Fruit fly (Drosophila melanogaster) whole organism, embryonic: ENCODE data around the gene vir-1.

ENCODE experiments used
- Aef1 ChIP-seq: fragments of 200-800 bp; sonication (Bioruptor generic); IDR thresholded peaks from 3 replicates; pipeline ENCODE4 v1.3.6; 2022; ENCODE audit warnings: missing biosample characterization, missing genetic modification characterization
- Antp ChIP-seq: fragments of 200-800 bp; sonication (Bioruptor generic); optimal IDR thresholded peaks from 3 replicates; lab custom pipeline; 2016; ENCODE audit warnings: missing biosample characterization, missing genetic modification characterization
- B-H1 ChIP-seq: fragments of 200-800 bp; sonication (Bioruptor generic); IDR thresholded peaks from 3 replicates; pipeline ENCODE4 v1.3.6; 2022; ENCODE audit warnings: missing biosample characterization, missing genetic modification characterization
- CG10321 ChIP-seq: fragments of 200-800 bp; sonication (Bioruptor generic); IDR thresholded peaks from 2 replicates; pipeline ENCODE4 v1.3.6; 2022; ENCODE audit warnings: missing biosample characterization, missing genetic modification characterization
- CG12155 ChIP-seq: fragments of 200-800 bp; sonication (Bioruptor generic); optimal IDR thresholded peaks from 3 replicates; lab custom pipeline; 2016; ENCODE audit warnings: missing biosample characterization, missing genetic modification characterization
- CG12942 ChIP-seq: fragments of 200-800 bp; sonication (Bioruptor generic); optimal IDR thresholded peaks from 3 replicates; lab custom pipeline; 2016; ENCODE audit warnings: missing biosample characterization, missing genetic modification characterization
- CG14667 ChIP-seq: fragments of 200-800 bp; sonication (Bioruptor generic); IDR thresholded peaks from 2 replicates; pipeline ENCODE4 v1.3.6; 2022; ENCODE audit warnings: missing biosample characterization, missing genetic modification characterization
- CG15011 ChIP-seq: fragments of 200-800 bp; sonication (Bioruptor generic); optimal IDR thresholded peaks from 3 replicates; lab custom pipeline; 2018; ENCODE audit warnings: missing biosample characterization, mild to moderate bottlenecking, missing genetic modification characterization
- CG15269 ChIP-seq: fragments of 200-800 bp; sonication (Bioruptor generic); optimal IDR thresholded peaks from 2 replicates; lab custom pipeline; 2018; ENCODE audit warnings: missing biosample characterization, mild to moderate bottlenecking, missing genetic modification characterization, moderate library complexity
- CG1602 ChIP-seq: fragments of 200-800 bp; sonication (Bioruptor generic); optimal IDR thresholded peaks from 3 replicates; lab custom pipeline; 2016; ENCODE audit warnings: missing biosample characterization, missing genetic modification characterization
- CG1647 ChIP-seq: fragments of 200-800 bp; sonication (Bioruptor generic); optimal IDR thresholded peaks from 3 replicates; lab custom pipeline; 2016; ENCODE audit warnings: missing biosample characterization, missing genetic modification characterization
- CG16813 ChIP-seq: fragments of 200-800 bp; sonication (Bioruptor generic); IDR thresholded peaks from 3 replicates; pipeline ENCODE4 v1.3.6; 2022; ENCODE audit warnings: missing biosample characterization, missing genetic modification characterization; ENCODE audit not compliant: partially characterized antibody
- CG16863 ChIP-seq: fragments of 200-800 bp; sonication (Bioruptor generic); optimal IDR thresholded peaks from 3 replicates; lab custom pipeline; 2016; ENCODE audit warnings: missing biosample characterization, missing genetic modification characterization
- CG17361 ChIP-seq: fragments of 200-800 bp; sonication (Bioruptor generic); IDR thresholded peaks from 3 replicates; pipeline ENCODE4 v1.3.6; 2022; ENCODE audit warnings: missing biosample characterization, missing genetic modification characterization
- CG18476 ChIP-seq: fragments of 200-800 bp; sonication (Bioruptor generic); optimal IDR thresholded peaks from 2 replicates; lab custom pipeline; 2016; ENCODE audit warnings: missing biosample characterization, mild to moderate bottlenecking, missing genetic modification characterization
- CG2120 ChIP-seq: fragments of 200-800 bp; sonication (Bioruptor generic); optimal IDR thresholded peaks from 3 replicates; lab custom pipeline; 2016; ENCODE audit warnings: missing biosample characterization, missing genetic modification characterization
- CG3281 ChIP-seq: fragments of 200-800 bp; sonication (Bioruptor generic); optimal IDR thresholded peaks from 3 replicates; lab custom pipeline; 2017; ENCODE audit warnings: missing biosample characterization, mild to moderate bottlenecking, missing genetic modification characterization
- CG34376 ChIP-seq: fragments of 200-800 bp; sonication (Bioruptor generic); optimal IDR thresholded peaks from 2 replicates; lab custom pipeline; 2018; ENCODE audit warnings: missing biosample characterization, mild to moderate bottlenecking, missing genetic modification characterization
- CG4424 ChIP-seq: fragments of 200-800 bp; sonication (Bioruptor generic); optimal IDR thresholded peaks from 3 replicates; lab custom pipeline; 2016; ENCODE audit warnings: missing biosample characterization, missing genetic modification characterization
- CG4707 ChIP-seq: fragments of 200-800 bp; sonication (Bioruptor generic); optimal IDR thresholded peaks from 2 replicates; lab custom pipeline; 2018; ENCODE audit warnings: missing biosample characterization, mild to moderate bottlenecking, missing genetic modification characterization, moderate library complexity
- CG5953 ChIP-seq: fragments of 200-800 bp; sonication (Bioruptor generic); IDR thresholded peaks from 2 replicates; pipeline ENCODE4 v1.3.6; 2022; ENCODE audit warnings: missing biosample characterization, missing genetic modification characterization
- CG6689 ChIP-seq: fragments of 200-800 bp; sonication (Bioruptor generic); IDR thresholded peaks from 2 replicates; pipeline ENCODE4 v1.3.6; 2022; ENCODE audit warnings: missing biosample characterization, missing genetic modification characterization
- CG6813 ChIP-seq: fragments of 200-800 bp; sonication (Bioruptor generic); optimal IDR thresholded peaks from 2 replicates; lab custom pipeline; 2017; ENCODE audit warnings: missing biosample characterization, missing genetic modification characterization, mild to moderate bottlenecking, moderate library complexity, missing genetic modification reagents
- CG7271 ChIP-seq: fragments of 200-800 bp; sonication (Bioruptor generic); optimal IDR thresholded peaks from 2 replicates; lab custom pipeline; 2018; ENCODE audit warnings: missing biosample characterization, mild to moderate bottlenecking, missing genetic modification characterization, moderate library complexity
- CG7745 ChIP-seq: fragments of 200-800 bp; sonication (Bioruptor generic); optimal IDR thresholded peaks from 2 replicates; lab custom pipeline; 2018; ENCODE audit warnings: missing biosample characterization, mild to moderate bottlenecking, missing genetic modification characterization, moderate library complexity
- CG7963 ChIP-seq: fragments of 200-800 bp; sonication (Bioruptor generic); IDR thresholded peaks from 3 replicates; pipeline ENCODE4 v1.3.6; 2022; ENCODE audit warnings: missing biosample characterization, missing genetic modification characterization; ENCODE audit not compliant: partially characterized antibody
- CG9727 ChIP-seq: fragments of 200-800 bp; sonication (Bioruptor generic); optimal IDR thresholded peaks from 3 replicates; lab custom pipeline; 2017; ENCODE audit warnings: missing biosample characterization, mild to moderate bottlenecking, missing genetic modification characterization
- E2f2 ChIP-seq: fragments of 200-800 bp; sonication (Bioruptor generic); IDR thresholded peaks from 2 replicates; pipeline ENCODE4 v1.3.6; 2022; ENCODE audit warnings: missing biosample characterization, missing genetic modification characterization
- HLH4C ChIP-seq: fragments of 200-800 bp; sonication (Bioruptor generic); IDR thresholded peaks from 3 replicates; pipeline ENCODE4 v1.3.6; 2022; ENCODE audit warnings: missing biosample characterization, missing genetic modification characterization; ENCODE audit not compliant: partially characterized antibody
- Hand ChIP-seq: fragments of 200-800 bp; sonication (Bioruptor generic); optimal IDR thresholded peaks from 2 replicates; lab custom pipeline; 2017; ENCODE audit warnings: mild to moderate bottlenecking, missing biosample characterization, missing genetic modification reagents, missing genetic modification characterization
- Hr3 ChIP-seq: fragments of 200-800 bp; sonication (Bioruptor generic); optimal IDR thresholded peaks from 3 replicates; lab custom pipeline; 2016; ENCODE audit warnings: missing biosample characterization, missing genetic modification characterization
- Hsf ChIP-seq: fragments of 200-800 bp; sonication (Bioruptor generic); optimal IDR thresholded peaks from 3 replicates; lab custom pipeline; 2016; ENCODE audit warnings: missing biosample characterization, missing genetic modification characterization
- Lim3 ChIP-seq: fragments of 200-800 bp; sonication (Bioruptor generic); IDR thresholded peaks from 2 replicates; pipeline ENCODE4 v1.3.6; 2022; ENCODE audit warnings: missing biosample characterization, missing genetic modification characterization
- Spps ChIP-seq: fragments of 200-800 bp; sonication (Bioruptor generic); optimal IDR thresholded peaks from 2 replicates; lab custom pipeline; 2018; ENCODE audit warnings: missing biosample characterization, mild to moderate bottlenecking, missing genetic modification characterization
- abd-A ChIP-seq: fragments of 200-800 bp; sonication (Bioruptor generic); optimal IDR thresholded peaks from 3 replicates; lab custom pipeline; 2019; ENCODE audit warnings: missing biosample characterization, mild to moderate bottlenecking, missing genetic modification characterization, moderate library complexity
- bab2 ChIP-seq: fragments of 200-800 bp; sonication (Bioruptor generic); optimal IDR thresholded peaks from 2 replicates; lab custom pipeline; 2016; ENCODE audit warnings: missing biosample characterization, missing genetic modification characterization
- croc ChIP-seq: fragments of 200-800 bp; sonication (Bioruptor generic); conservative IDR thresholded peaks from 3 replicates; pipeline ENCODE4 v1.3.6; 2022; ENCODE audit warnings: missing biosample characterization, missing genetic modification characterization
- fd3F ChIP-seq: fragments of 200-800 bp; sonication (Bioruptor generic); optimal IDR thresholded peaks from 2 replicates; lab custom pipeline; 2018; ENCODE audit warnings: missing biosample characterization, mild to moderate bottlenecking, missing genetic modification characterization, moderate library complexity
- gce ChIP-seq: fragments of 200-800 bp; sonication (Bioruptor generic); IDR thresholded peaks from 3 replicates; pipeline ENCODE4 v1.3.6; 2022; ENCODE audit warnings: missing biosample characterization, missing genetic modification characterization
- ind ChIP-seq: fragments of 200-800 bp; sonication (Bioruptor generic); optimal IDR thresholded peaks from 3 replicates; lab custom pipeline; 2016; ENCODE audit warnings: missing biosample characterization, missing genetic modification characterization
- klu ChIP-seq: fragments of 200-800 bp; sonication (Bioruptor generic); IDR thresholded peaks from 2 replicates; pipeline ENCODE4 v1.3.6; 2022; ENCODE audit warnings: missing biosample characterization, missing genetic modification characterization
- lbe ChIP-seq: fragments of 200-800 bp; sonication (Bioruptor generic); optimal IDR thresholded peaks from 2 replicates; lab custom pipeline; 2016; ENCODE audit warnings: missing biosample characterization, mild to moderate bottlenecking, missing genetic modification characterization
- lola ChIP-seq, 3 experiments: fragments of >200 bp in 2 of 3; fragments of 200-800 bp in 1 of 3; sonication (Bioruptor generic) in 1 of 3; optimal IDR thresholded peaks; 2 replicates each; lab custom pipeline; 2017 to 2019; ENCODE audit warnings: missing biosample characterization in 3 of 3, missing genetic modification characterization in 3 of 3, mild to moderate bottlenecking in 1 of 3, moderate library complexity in 1 of 3
- peb ChIP-seq: fragments of 200-800 bp; sonication (Bioruptor generic); IDR thresholded peaks from 2 replicates; pipeline ENCODE4 v1.3.6; 2022; ENCODE audit warnings: missing biosample characterization, missing genetic modification characterization
- pum ChIP-seq: fragments of 200-800 bp; sonication (Bioruptor generic); optimal IDR thresholded peaks from 2 replicates; lab custom pipeline; 2016; ENCODE audit warnings: missing biosample characterization, missing genetic modification characterization
- pzg ChIP-seq: fragments of 200-800 bp; sonication (Bioruptor generic); optimal IDR thresholded peaks from 3 replicates; lab custom pipeline; 2018; ENCODE audit warnings: missing biosample characterization, mild to moderate bottlenecking, missing genetic modification characterization, moderate library complexity
- salm ChIP-seq: fragments of 200-800 bp; sonication (Bioruptor generic); optimal IDR thresholded peaks from 2 replicates; lab custom pipeline; 2018; ENCODE audit warnings: missing biosample characterization, mild to moderate bottlenecking, missing genetic modification characterization
- sens ChIP-seq: fragments of 200-800 bp; sonication (Bioruptor generic); peaks from one replicate; lab custom pipeline; 2016; ENCODE audit warnings: missing biosample characterization, missing genetic modification characterization
- sim ChIP-seq: fragments of 200-800 bp; sonication (Bioruptor generic); IDR thresholded peaks from 2 replicates; pipeline ENCODE4 v1.3.6; 2022; ENCODE audit warnings: missing biosample characterization, missing genetic modification characterization
- wek ChIP-seq: fragments of 200-800 bp; sonication (Bioruptor generic); optimal IDR thresholded peaks from 3 replicates; lab custom pipeline; 2018; ENCODE audit warnings: missing biosample characterization, mild to moderate bottlenecking, missing genetic modification characterization, moderate library complexity

Gene vir-1

dm6 chr2L:12465164-12466011 lies 42.1 kb upstream of the vir-1 start (continued):
- TF ChIP-seq peb (GFP tag; lab: Robert Waterston, UW) (no peak), pum (GFP tag; lab: Kevin White, UChicago) (no peak), fd3F (GFP tag; lab: Kevin White, UChicago) (no peak), CG16863 (GFP tag; lab: Kevin White, UChicago) (no peak), CG14667 (GFP tag; lab: Robert Waterston, UW) (no peak), CG10321 (GFP tag; lab: Robert Waterston, UW) (no peak), CG17361 (GFP tag; lab: Robert Waterston, UW) (peak; percentile 19; the same call in 1 of the 3 replicates), abd-A (no peak), CG7745 (tag; lab: Kevin White, UChicago) (peak; percentile 64), sim (no peak), Hand (GFP tag; lab: Kevin White, UChicago) (no peak), Hsf (GFP tag; lab: Kevin White, UChicago) (no peak), CG7963 (GFP tag; lab: Robert Waterston, UW) (no peak), HLH4C (GFP tag; lab: Robert Waterston, UW) (no peak), Aef1 (GFP tag; lab: Robert Waterston, UW) (no peak), Antp (GFP tag; lab: Kevin White, UChicago) (no peak), CG6813 (GFP tag; lab: Kevin White, UChicago) (peak; percentile 70), ind (GFP tag; lab: Kevin White, UChicago) (no peak), croc (GFP tag; lab: Robert Waterston, UW) (no peak), gce (GFP tag; lab: Robert Waterston, UW) (peak; percentile 50; the same call in 1 of the 3 replicates), CG12942 (GFP tag; lab: Kevin White, UChicago) (no peak), salm (tag; lab: Kevin White, UChicago) (no peak), CG12155 (GFP tag; lab: Kevin White, UChicago) (no peak), CG15269 (tag; lab: Kevin White, UChicago) (no peak), CG34376 (GFP tag; lab: Kevin White, UChicago) (peak; percentile 78), pzg (GFP tag; lab: Kevin White, UChicago) (no peak), bab2 (GFP tag; lab: Kevin White, UChicago) (no peak), CG4707 (peak; percentile 39), CG5953 (no peak), CG1647 (GFP tag; lab: Kevin White, UChicago) (no peak), Spps (tag; lab: Kevin White, UChicago) (no peak), lola (GFP tag; optimal IDR thresholded peaks at IDR 0.05; lab: Kevin White, UChicago) (peak in 1 of 3 experiments; percentile 23), CG18476 (GFP tag; lab: Kevin White, UChicago) (peak; percentile 27), E2f2 (GFP tag; lab: Robert Waterston, UW) (no peak), lbe (GFP tag; lab: Kevin White, UChicago) (no peak), CG6689 (GFP tag; lab: Robert Waterston, UW) (no peak), CG2120 (GFP tag; lab: Kevin White, UChicago) (no peak), Lim3 (GFP tag; lab: Robert Waterston, UW) (no peak), CG3281 (GFP tag; lab: Kevin White, UChicago) (no peak), sens (GFP tag; lab: Kevin White, UChicago) (peak; percentile 68), CG15011 (GFP tag; lab: Kevin White, UChicago) (no peak), CG9727 (GFP tag; lab: Kevin White, UChicago) (peak; percentile 35), wek (GFP tag; lab: Kevin White, UChicago) (peak; percentile 27), CG1602 (GFP tag; lab: Kevin White, UChicago) (no peak), CG4424 (GFP tag; lab: Kevin White, UChicago) (no peak), CG7271 (tag; lab: Kevin White, UChicago) (no peak), klu (GFP tag; lab: Robert Waterston, UW) (no peak), B-H1 (GFP tag; lab: Robert Waterston, UW) (no peak; the same call in 2 of the 3 replicates), CG16813 (GFP tag; lab: Robert Waterston, UW) (no peak), Hr3 (GFP tag; lab: Kevin White, UChicago) (no peak)
